Worm (Caenorhabditis elegans) whole organism, L1 larva: ENCODE measurements around the gene T12A7.9.

ENCODE experiments used
- aly-2 ChIP-seq: fragments of 150-350 bp; optimal IDR thresholded peaks from 2 replicates; lab custom pipeline; 2014; ENCODE audit warnings: missing biosample characterization, missing genetic modification characterization
- fos-1 ChIP-seq: fragments of 150-350 bp; optimal IDR thresholded peaks from 2 replicates; lab custom pipeline; 2014; ENCODE audit warnings: missing biosample characterization, missing genetic modification characterization
- hlh-17 ChIP-seq: fragments of 200-800 bp; sonication (Bioruptor generic); optimal IDR thresholded peaks from 2 replicates; lab custom pipeline; 2018; ENCODE audit warnings: missing genetic modification characterization, mild to moderate bottlenecking, missing compliant biosample characterization, moderate library complexity, borderline replicate concordance
- lin-13 ChIP-seq: fragments of 150-350 bp; optimal IDR thresholded peaks from 2 replicates; lab custom pipeline; 2014; ENCODE audit warnings: missing biosample characterization, missing genetic modification reagents, missing genetic modification characterization
- lin-14 ChIP-seq: fragments of 200-800 bp; sonication (Bioruptor generic); optimal IDR thresholded peaks from 2 replicates; lab custom pipeline; 2018; ENCODE audit warnings: mild to moderate bottlenecking, missing genetic modification characterization, moderate library complexity, missing compliant biosample characterization
- mdl-1 ChIP-seq, 2 experiments: fragments of 150-350 bp; optimal IDR thresholded peaks; 2 replicates each; lab custom pipeline; 2014 to 2017; ENCODE audit warnings: missing biosample characterization in 2 of 2, missing genetic modification characterization in 2 of 2, inconsistent platforms in 1 of 2
- nhr-11 ChIP-seq: fragments of 150-350 bp; optimal IDR thresholded peaks from 2 replicates; lab custom pipeline; 2014; ENCODE audit warnings: missing biosample characterization, missing genetic modification characterization
- nhr-237 ChIP-seq: fragments of 150-350 bp; optimal IDR thresholded peaks from 2 replicates; lab custom pipeline; 2014; ENCODE audit warnings: missing biosample characterization, missing genetic modification characterization
- nhr-47 ChIP-seq: sonication (generic microtip); optimal IDR thresholded peaks from 2 replicates; lab custom pipeline; 2016; ENCODE audit warnings: mild to moderate bottlenecking, missing genetic modification characterization, moderate library complexity, missing compliant biosample characterization
- pag-3 ChIP-seq: sonication (generic microtip); optimal IDR thresholded peaks from 2 replicates; lab custom pipeline; 2017; ENCODE audit warnings: missing genetic modification characterization, mild to moderate bottlenecking, missing compliant biosample characterization, antibody characterized with exemption, borderline replicate concordance; ENCODE audit not compliant: insufficient read depth
- pqm-1 ChIP-seq: sonication (generic microtip); optimal IDR thresholded peaks from 3 replicates; lab custom pipeline; 2017; ENCODE audit warnings: missing biosample characterization, missing genetic modification characterization
- ztf-11 ChIP-seq, 2 experiments: sonication (generic microtip); optimal IDR thresholded peaks; 2 replicates each; lab custom pipeline; 2016 to 2017; ENCODE audit warnings: missing genetic modification characterization in 2 of 2, missing biosample characterization in 1 of 2, missing compliant biosample characterization in 1 of 2
- ztf-4 ChIP-seq: fragments of 150-350 bp; optimal IDR thresholded peaks from 2 replicates; lab custom pipeline; 2014; ENCODE audit warnings: missing biosample characterization, missing genetic modification characterization

- TF ChIP-seq aly-2: no peak
- no peak for TF ChIP-seq pqm-1
- no peak for TF ChIP-seq nhr-47
- no peak for TF ChIP-seq lin-13 (GFP tag; lab: Kevin White, UChicago)
- TF ChIP-seq nhr-237: no peak
- no peak for TF ChIP-seq ztf-4 (tag; lab: Kevin White, UChicago)
- TF ChIP-seq hlh-17: no peak
- no peak for TF ChIP-seq fos-1 (tag; lab: Kevin White, UChicago)
- no peak for TF ChIP-seq pag-3
- no peak for TF ChIP-seq ztf-11 (tag; optimal IDR thresholded peaks at IDR 0.05; lab: Kevin White, UChicago)
- TF ChIP-seq mdl-1 (tag; optimal IDR thresholded peaks at IDR 0.05; lab: Kevin White, UChicago): no peak
- TF ChIP-seq nhr-11 (tag; lab: Kevin White, UChicago): no peak
- no peak for TF ChIP-seq lin-14 (GFP tag; lab: Kevin White, UChicago)
Measured at ce11 chrIV:11792495-11792894, 36.7 kb upstream of the T12A7.9 start, which contains the start of gene H01G02.3.
